Worm (Caenorhabditis elegans): ENCODE measurements around the gene R166.2.

R166.2 gene

DNA sequence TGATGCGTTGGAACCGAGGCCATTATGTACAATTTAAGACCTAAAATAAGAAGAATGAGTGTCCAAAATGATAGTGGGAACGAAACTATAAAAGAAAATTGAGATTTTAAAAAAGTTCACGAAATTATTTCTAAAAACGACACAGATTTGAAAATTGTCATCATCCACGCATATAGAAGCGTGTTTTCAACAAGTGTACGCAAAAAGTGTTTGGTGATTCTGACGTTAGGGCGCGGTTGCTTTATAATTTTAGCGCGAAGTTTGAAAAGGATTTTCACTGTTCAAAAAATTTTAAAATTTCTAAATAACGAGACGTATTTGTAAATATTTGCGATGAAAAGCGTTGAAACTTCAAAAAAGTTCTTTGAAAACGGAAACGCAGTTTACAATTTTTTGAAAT is 25.9 kb upstream of the R166.2 start, which contains the start of gene cdc-48.1 (continued):
- TF ChIP-seq Y95B8A.8 (GFP tag; IDR thresholded peaks at IDR 0.05), result peak; percentile 100
- TF ChIP-seq nfyb-1 (GFP tag; IDR thresholded peaks at IDR 0.05), result peak; percentile 99
- TF ChIP-seq Y53F4B.3 (GFP tag; IDR thresholded peaks at IDR 0.05), result peak; percentile 94
- no peak for TF ChIP-seq F55B11.4 (tag; optimal IDR thresholded peaks at IDR 0.05; ENCODE audit: borderline replicate concordance, insufficient read depth)
- TF ChIP-seq C06A6.2 (GFP tag; conservative IDR thresholded peaks at IDR 0.05), result peak; percentile 98
- TF ChIP-seq akir-1 (GFP tag; optimal IDR thresholded peaks at IDR 0.05), result peak; percentile 75
- TF ChIP-seq lag-1 (GFP tag; IDR thresholded peaks at IDR 0.05), result no peak; the same call in 1 of the 2 replicates
- peak; percentile 100 for TF ChIP-seq dox-1 (GFP tag; IDR thresholded peaks at IDR 0.05)
- peak; percentile 70 for TF ChIP-seq lsy-27 (tag; optimal IDR thresholded peaks at IDR 0.05; ENCODE audit: borderline replicate concordance, insufficient read depth)
- TF ChIP-seq hsf-1 (GFP tag; IDR thresholded peaks at IDR 0.05), result peak; percentile 94
- peak; percentile 91 for TF ChIP-seq snpc-4 (GFP tag; optimal IDR thresholded peaks at IDR 0.05)
- TF ChIP-seq snpc-4 (tag; optimal IDR thresholded peaks at IDR 0.05), result peak; percentile 92 to 95 (median 93)
- peak; percentile 99 for TF ChIP-seq rcor-1 (GFP tag; IDR thresholded peaks at IDR 0.05)
- TF ChIP-seq ztf-18 (tag; optimal IDR thresholded peaks at IDR 0.05), result peak; percentile 89
- TF ChIP-seq zim-3 (tag; optimal IDR thresholded peaks at IDR 0.05), result peak; percentile 96
- peak; percentile 94 for TF ChIP-seq hmg-1.2 (GFP tag; IDR thresholded peaks at IDR 0.05)
- TF ChIP-seq ccch-3 (GFP tag; optimal IDR thresholded peaks at IDR 0.05), result peak; percentile 84
- TF ChIP-seq tbp1 (GFP tag; optimal IDR thresholded peaks at IDR 0.05), result peak; percentile 83
- TF ChIP-seq rpc-1 (optimal IDR thresholded peaks at IDR 0.05), result peak; percentile 18
- peak; percentile 14 for TF ChIP-seq rpc-1 (tag; optimal IDR thresholded peaks at IDR 0.05)
- TF ChIP-seq F49E8.2 (tag; optimal IDR thresholded peaks at IDR 0.05; ENCODE audit: insufficient read depth), result peak; percentile 99
- peak; percentile 100 for TF ChIP-seq attf-5 (GFP tag; optimal IDR thresholded peaks at IDR 0.05)
- TF ChIP-seq ceh-40 (GFP tag; IDR thresholded peaks at IDR 0.05), result peak; percentile 94
- TF ChIP-seq mel-28 (tag; optimal IDR thresholded peaks at IDR 0.05; ENCODE audit: borderline replicate concordance), result peak; percentile 82
- peak; percentile 93 for TF ChIP-seq F57C9.4 (tag; optimal IDR thresholded peaks at IDR 0.05)
- TF ChIP-seq mxl-1 (tag; optimal IDR thresholded peaks at IDR 0.05), result no peak
- peak; percentile 59 for TF ChIP-seq fkh-3 (tag; optimal IDR thresholded peaks at IDR 0.05)
- TF ChIP-seq pha-4 (tag; optimal IDR thresholded peaks at IDR 0.05), result peak; percentile 98
- TF ChIP-seq sptf-2 (GFP tag; optimal IDR thresholded peaks at IDR 0.05), result peak; percentile 20
- TF ChIP-seq ceh-58 (GFP tag; IDR thresholded peaks at IDR 0.05), result 0 out of 2 replicates have a peak, but pooled peaks have one; percentile 88
- peak; percentile 94 for TF ChIP-seq F39B2.1 (GFP tag; IDR thresholded peaks at IDR 0.05)
- peak; percentile 98 for TF ChIP-seq Y67H2A.10 (GFP tag; conservative IDR thresholded peaks at IDR 0.05)
- peak; percentile 48 for TF ChIP-seq B0261.1 (tag; optimal IDR thresholded peaks at IDR 0.05)
- TF ChIP-seq B0019.2 (GFP tag; conservative IDR thresholded peaks at IDR 0.05), result peak; percentile 98
- TF ChIP-seq Y56A3A.18 (GFP tag; IDR thresholded peaks at IDR 0.05), result peak; percentile 97
- TF ChIP-seq repo-1 (tag; optimal IDR thresholded peaks at IDR 0.05), result peak; percentile 98
- TF ChIP-seq mcd-1 (GFP tag; IDR thresholded peaks at IDR 0.05), result peak; percentile 100
- peak; percentile 99 for TF ChIP-seq ceh-91 (GFP tag; IDR thresholded peaks at IDR 0.05)
- peak; percentile 99 for TF ChIP-seq somi-1 (GFP tag; optimal IDR thresholded peaks at IDR 0.05)
- TF ChIP-seq ama-1 (optimal IDR thresholded peaks at IDR 0.05), result no peak
- peak; percentile 76 to 79 for TF ChIP-seq ama-1 (GFP tag; optimal IDR thresholded peaks at IDR 0.05)
- peak; percentile 94 for TF ChIP-seq cebp-1 (GFP tag; IDR thresholded peaks at IDR 0.05)
- peak; percentile 98 for TF ChIP-seq cebp-1 (tag; optimal IDR thresholded peaks at IDR 0.05)
- peak; percentile 100 for TF ChIP-seq efl-1 (GFP tag; optimal IDR thresholded peaks at IDR 0.05)
- TF ChIP-seq B0336.3 (GFP tag; IDR thresholded peaks at IDR 0.05), result peak; percentile 98
- peak; percentile 97 for TF ChIP-seq ets-4 (GFP tag; optimal IDR thresholded peaks at IDR 0.05)
- peak; percentile 94 for TF ChIP-seq nfya-2 (GFP tag; IDR thresholded peaks at IDR 0.05)
- peak; percentile 98 for TF ChIP-seq F37B4.10 (GFP tag; IDR thresholded peaks at IDR 0.05)
- TF ChIP-seq bed-2 (GFP tag; IDR thresholded peaks at IDR 0.05), result peak; percentile 95
- peak; percentile 95 for TF ChIP-seq F22D6.2 (tag; optimal IDR thresholded peaks at IDR 0.05)

All from whole organism, young adult.